Fruit fly (Drosophila melanogaster): ENCODE data around the gene CG42446.

CG42446 gene

dm6 chr3R:16309302-16310080, 50.4 kb downstream of the CG42446 start (continued):
- peak; percentile 13 for TF ChIP-seq CG8388 (GFP tag; optimal IDR thresholded peaks at IDR 0.05)
- peak; percentile 45; the same call in 1 of the 2 replicates for TF ChIP-seq sob (GFP tag; IDR thresholded peaks at IDR 0.05)
- no peak for TF ChIP-seq CG11398 (GFP tag; optimal IDR thresholded peaks at IDR 0.05)
- TF ChIP-seq chif (GFP tag; optimal IDR thresholded peaks at IDR 0.05): peak in 1 of 2 experiments; percentile 11
- TF ChIP-seq bcd (GFP tag; optimal IDR thresholded peaks at IDR 0.05): peak; percentile 6
- peak; percentile 41 for TF ChIP-seq CG6689 (GFP tag; IDR thresholded peaks at IDR 0.05)
- TF ChIP-seq Oli (tag; optimal IDR thresholded peaks at IDR 0.05): peak; percentile 14
- TF ChIP-seq CTCF (GFP tag; optimal IDR thresholded peaks at IDR 0.05): no peak
- TF ChIP-seq chn (GFP tag; optimal IDR thresholded peaks at IDR 0.05): peak; percentile 35
- TF ChIP-seq pb (GFP tag; optimal IDR thresholded peaks at IDR 0.05): no peak
- peak; percentile 26 for TF ChIP-seq eyg (GFP tag; optimal IDR thresholded peaks at IDR 0.05)
- peak; percentile 18 for TF ChIP-seq pnt (GFP tag; optimal IDR thresholded peaks at IDR 0.05)
- no peak for TF ChIP-seq Gug (GFP tag; IDR thresholded peaks at IDR 0.05)
- peak; percentile 10 for TF ChIP-seq zfh2 (GFP tag; optimal IDR thresholded peaks at IDR 0.05)
- peak; percentile 87 for TF ChIP-seq Med (GFP tag)
- peak; percentile 53 for TF ChIP-seq lab (GFP tag; optimal IDR thresholded peaks at IDR 0.05)
- peak in 1 of 2 experiments; percentile 30 for TF ChIP-seq bsh (GFP tag; optimal IDR thresholded peaks at IDR 0.05)
- peak; percentile 23 for TF ChIP-seq CG12659 (GFP tag; optimal IDR thresholded peaks at IDR 0.05)
- TF ChIP-seq Blimp-1 (GFP tag; optimal IDR thresholded peaks at IDR 0.05): peak; percentile 21
- TF ChIP-seq shn (GFP tag; optimal IDR thresholded peaks at IDR 0.05): peak; percentile 38
- peak; percentile 15 for TF ChIP-seq CG17385 (GFP tag; optimal IDR thresholded peaks at IDR 0.05)
- peak; percentile 32; the same call in 1 of the 2 replicates for TF ChIP-seq CG7372 (GFP tag; IDR thresholded peaks at IDR 0.05)
- peak; percentile 1 for TF ChIP-seq tx (GFP tag; optimal IDR thresholded peaks at IDR 0.05)
- TF ChIP-seq NFAT (GFP tag; IDR thresholded peaks at IDR 0.05): no peak
- peak; percentile 38; the same call in 1 of the 2 replicates for TF ChIP-seq CG14441 (GFP tag; IDR thresholded peaks at IDR 0.05)
- TF ChIP-seq Xbp1 (GFP tag; optimal IDR thresholded peaks at IDR 0.05): peak; percentile 33
- peak; percentile 29 for TF ChIP-seq Fer3 (tag; optimal IDR thresholded peaks at IDR 0.05)
- peak; percentile 0 for TF ChIP-seq CG4424 (GFP tag; optimal IDR thresholded peaks at IDR 0.05)
- TF ChIP-seq Ada2b (GFP tag; IDR thresholded peaks at IDR 0.05): peak; percentile 50
- peak; percentile 100 for TF ChIP-seq CG1529 (GFP tag; optimal IDR thresholded peaks at IDR 0.05)
- peak; percentile 61; the same call in 1 of the 3 replicates for TF ChIP-seq so (GFP tag; IDR thresholded peaks at IDR 0.05)
- TF ChIP-seq lola (GFP tag; optimal IDR thresholded peaks at IDR 0.05): peak in 1 of 3 experiments; percentile 3
- TF ChIP-seq stc (GFP tag; IDR thresholded peaks at IDR 0.05): peak; percentile 43; the same call in 1 of the 2 replicates
- TF ChIP-seq ERR (GFP tag; optimal IDR thresholded peaks at IDR 0.05): peak; percentile 1
- TF ChIP-seq CG9727 (GFP tag; optimal IDR thresholded peaks at IDR 0.05): peak; percentile 7
- peak; percentile 93 for TF ChIP-seq CG1233 (GFP tag; optimal IDR thresholded peaks at IDR 0.05)
- TF ChIP-seq E2f2 (GFP tag; IDR thresholded peaks at IDR 0.05): peak; percentile 24; the same call in 1 of the 2 replicates
- no peak for TF ChIP-seq Adf1 (GFP tag; IDR thresholded peaks at IDR 0.05)
- peak; percentile 46 for TF ChIP-seq kni (GFP tag; optimal IDR thresholded peaks at IDR 0.05)
- peak; percentile 91 for TF ChIP-seq Ets65A (GFP tag)
- no peak for TF ChIP-seq bigmax (GFP tag; optimal IDR thresholded peaks at IDR 0.05)
- TF ChIP-seq gem (tag; optimal IDR thresholded peaks at IDR 0.05): peak; percentile 30
- peak; percentile 13 for TF ChIP-seq CG9437 (GFP tag; optimal IDR thresholded peaks at IDR 0.05)
- TF ChIP-seq CG7963 (GFP tag; IDR thresholded peaks at IDR 0.05; ENCODE audit: partially characterized antibody): 0 out of 3 replicates have a peak, but pooled peaks have one; percentile 31
